Worm (Caenorhabditis elegans) whole organism, L4 larva: ENCODE results near the gene F25B3.5.

Source experiments
- F10B5.3 ChIP-seq: sonication (generic microtip); optimal IDR thresholded peaks from 2 replicates; lab custom pipeline; 2016; ENCODE audit warnings: mild to moderate bottlenecking, missing genetic modification characterization, missing compliant biosample characterization
- ZK546.5 ChIP-seq, 2 experiments: sonication (generic microtip); optimal IDR thresholded peaks; 2 replicates each; lab custom pipeline; 2017; ENCODE audit warnings: missing biosample characterization in 2 of 2, missing genetic modification characterization in 2 of 2
- ama-1 ChIP-seq: fragments of 150-350 bp; optimal IDR thresholded peaks from 2 replicates; lab custom pipeline; 2014; ENCODE audit warnings: inconsistent platforms, mixed read lengths
- daf-19 ChIP-seq: fragments of 200-800 bp; sonication (Bioruptor generic); conservative IDR thresholded peaks from 2 replicates; pipeline ENCODE4 v1.3.6; 2022; ENCODE audit warnings: missing genetic modification characterization, missing compliant biosample characterization
- lin-38 ChIP-seq: fragments of 200-800 bp; sonication (Bioruptor generic); IDR thresholded peaks from 2 replicates; pipeline ENCODE4 v1.3.6; 2022; ENCODE audit warnings: missing genetic modification reagents, missing genetic modification characterization, missing compliant biosample characterization
- lsy-2 ChIP-seq, 2 experiments: fragments of 150-350 bp in 1 of 2; sonication (generic microtip) in 1 of 2; optimal IDR thresholded peaks; 2 replicates each; lab custom pipeline; 2014 to 2017; ENCODE audit warnings: missing biosample characterization in 2 of 2, missing genetic modification characterization in 2 of 2
- nhr-28 ChIP-seq: fragments of 150-350 bp; optimal IDR thresholded peaks from 2 replicates; lab custom pipeline; 2014; ENCODE audit warnings: missing biosample characterization, missing genetic modification characterization
- unc-62 ChIP-seq, 3 experiments: fragments of 150-350 bp in 1 of 3; sonication (generic microtip); optimal IDR thresholded peaks in 2 of 3; peaks in 1 of 3; 1 replicate in 1 of 3; 2 replicates in 2 of 3; lab custom pipeline; 2014 to 2017; ENCODE audit warnings: missing biosample characterization in 3 of 3, missing genetic modification characterization in 3 of 3, missing genetic modification reagents in 3 of 3, missing genotype in 1 of 3

ce11 chrV:9576991-9577390 lies 6.9 kb upstream of the F25B3.5 start, which contains the start of gene F25B3.2:
- TF ChIP-seq ZK546.5 (tag; optimal IDR thresholded peaks at IDR 0.05; lab: Kevin White, UChicago) (no peak), lin-38 (no peak), unc-62 (GFP tag; optimal IDR thresholded peaks at IDR 0.05 in 1 of 2; lab: Kevin White, UChicago) (no peak), unc-62 (tag; optimal IDR thresholded peaks at IDR 0.05; lab: Kevin White, UChicago) (no peak), daf-19 (GFP tag; lab: Robert Waterston, UW) (no peak), F10B5.3 (no peak), lsy-2 (tag; optimal IDR thresholded peaks at IDR 0.05; lab: Kevin White, UChicago) (no peak), ama-1 (lab: Kevin White, UChicago) (no peak), nhr-28 (tag; lab: Kevin White, UChicago) (no peak)
